Worm (Caenorhabditis elegans) whole organism, mixed stage, embryonic: ENCODE data around the gene ceh-82.

Source experiments
- M03D4.4 ChIP-seq: sonication (generic microtip); optimal IDR thresholded peaks from 2 replicates; lab custom pipeline; 2017; ENCODE audit warnings: mild to moderate bottlenecking, missing genetic modification characterization, missing compliant biosample characterization
- bed-3 ChIP-seq: fragments of 200-800 bp; sonication (Bioruptor generic); optimal IDR thresholded peaks from 3 replicates; lab custom pipeline; 2018; ENCODE audit warnings: mild to moderate bottlenecking, missing genetic modification characterization, moderate library complexity, missing compliant biosample characterization
- blmp-1 ChIP-seq: fragments of 150-350 bp; optimal IDR thresholded peaks from 2 replicates; lab custom pipeline; 2014; ENCODE audit warnings: missing biosample characterization, missing genetic modification characterization
- ceh-39 ChIP-seq: fragments of 150-350 bp; optimal IDR thresholded peaks from 2 replicates; lab custom pipeline; 2014; ENCODE audit warnings: missing biosample characterization, missing genetic modification characterization
- ceh-43 ChIP-seq: fragments of 200-800 bp; sonication (Bioruptor generic); optimal IDR thresholded peaks from 2 replicates; lab custom pipeline; 2018; ENCODE audit warnings: mild to moderate bottlenecking, missing genetic modification characterization, moderate library complexity, missing compliant biosample characterization
- drap-1 ChIP-seq: fragments of 200-800 bp; sonication (Bioruptor generic); optimal IDR thresholded peaks from 3 replicates; lab custom pipeline; 2018; ENCODE audit warnings: mild to moderate bottlenecking, missing genetic modification characterization, missing compliant biosample characterization
- elt-1 ChIP-seq: sonication (generic microtip); optimal IDR thresholded peaks from 2 replicates; lab custom pipeline; 2017; ENCODE audit warnings: missing genetic modification characterization, mild to moderate bottlenecking, missing compliant biosample characterization, antibody characterized with exemption, moderate library complexity, borderline replicate concordance; ENCODE audit not compliant: insufficient read depth
- elt-3 ChIP-seq: fragments of 150-350 bp; optimal IDR thresholded peaks from 2 replicates; lab custom pipeline; 2014; ENCODE audit warnings: missing biosample characterization, missing genetic modification characterization
- flh-1 ChIP-seq: fragments of 200-800 bp; sonication (Bioruptor generic); optimal IDR thresholded peaks from 2 replicates; lab custom pipeline; 2018; ENCODE audit warnings: mild to moderate bottlenecking, missing genetic modification characterization, moderate library complexity, missing compliant biosample characterization
- ham-2 ChIP-seq: fragments of 200-800 bp; sonication (Bioruptor generic); optimal IDR thresholded peaks from 2 replicates; lab custom pipeline; 2018; ENCODE audit warnings: mild to moderate bottlenecking, missing genetic modification characterization, missing compliant biosample characterization
- hlh-1 ChIP-seq: fragments of 150-350 bp; optimal IDR thresholded peaks from 2 replicates; lab custom pipeline; 2014; ENCODE audit warnings: missing biosample characterization, missing genetic modification reagents, missing genetic modification characterization
- lin-13 ChIP-seq: fragments of 150-350 bp; optimal IDR thresholded peaks from 2 replicates; lab custom pipeline; 2014; ENCODE audit warnings: missing biosample characterization, missing genetic modification characterization
- lin-32 ChIP-seq: fragments of 200-800 bp; sonication (Bioruptor generic); optimal IDR thresholded peaks from 2 replicates; lab custom pipeline; 2018; ENCODE audit warnings: mild to moderate bottlenecking, missing genetic modification characterization, missing compliant biosample characterization
- mab-5 ChIP-seq: fragments of 150-350 bp; optimal IDR thresholded peaks from 2 replicates; lab custom pipeline; 2014; ENCODE audit warnings: missing biosample characterization, missing genetic modification characterization
- mep-1 ChIP-seq: fragments of 150-350 bp; optimal IDR thresholded peaks from 2 replicates; lab custom pipeline; 2017; ENCODE audit warnings: missing biosample characterization, missing genetic modification reagents, missing genetic modification characterization, inconsistent platforms
- nhr-12 ChIP-seq: fragments of 150-350 bp; optimal IDR thresholded peaks from 2 replicates; lab custom pipeline; 2014; ENCODE audit warnings: missing biosample characterization, missing genetic modification characterization
- nhr-2 ChIP-seq: fragments of 150-350 bp; optimal IDR thresholded peaks from 2 replicates; lab custom pipeline; 2014; ENCODE audit warnings: missing biosample characterization, missing genetic modification characterization
- nhr-237 ChIP-seq: fragments of 150-350 bp; optimal IDR thresholded peaks from 2 replicates; lab custom pipeline; 2014; ENCODE audit warnings: missing biosample characterization, missing genetic modification characterization
- nhr-28 ChIP-seq: fragments of 150-350 bp; optimal IDR thresholded peaks from 2 replicates; lab custom pipeline; 2014; ENCODE audit warnings: missing biosample characterization, missing genetic modification characterization
- nhr-76 ChIP-seq: sonication (generic microtip); optimal IDR thresholded peaks from 2 replicates; lab custom pipeline; 2017; ENCODE audit warnings: missing biosample characterization, missing genetic modification characterization
- pha-4 ChIP-seq: fragments of 150-350 bp; optimal IDR thresholded peaks from 2 replicates; lab custom pipeline; 2018; ENCODE audit warnings: missing biosample characterization, missing genetic modification reagents, missing genetic modification characterization
- sem-2 ChIP-seq: fragments of 200-800 bp; sonication (Bioruptor generic); optimal IDR thresholded peaks from 2 replicates; lab custom pipeline; 2018; ENCODE audit warnings: mild to moderate bottlenecking, missing genetic modification characterization, missing compliant biosample characterization
- snpc-4 ChIP-seq: fragments of 150-350 bp; optimal IDR thresholded peaks from 2 replicates; lab custom pipeline; 2014; ENCODE audit warnings: missing biosample characterization, missing genetic modification characterization
- sptf-1 ChIP-seq: sonication (generic microtip); optimal IDR thresholded peaks from 2 replicates; lab custom pipeline; 2017; ENCODE audit warnings: mild to moderate bottlenecking, missing genetic modification characterization, moderate library complexity, missing compliant biosample characterization
- unc-120 ChIP-seq: sonication (generic microtip); optimal IDR thresholded peaks from 2 replicates; lab custom pipeline; 2017; ENCODE audit warnings: missing genetic modification characterization, missing compliant biosample characterization; ENCODE audit not compliant: poor library complexity, severe bottlenecking
- unc-39 ChIP-seq: fragments of 150-350 bp; optimal IDR thresholded peaks from 2 replicates; lab custom pipeline; 2014; ENCODE audit warnings: missing biosample characterization, missing genetic modification characterization
- unc-62 ChIP-seq: fragments of 150-350 bp; optimal IDR thresholded peaks from 2 replicates; lab custom pipeline; 2014; ENCODE audit warnings: missing biosample characterization, missing genetic modification reagents, missing genetic modification characterization
- ztf-11 ChIP-seq: fragments of 150-350 bp; optimal IDR thresholded peaks from 2 replicates; lab custom pipeline; 2014; ENCODE audit warnings: missing biosample characterization, missing genetic modification characterization

ceh-82 gene

DNA sequence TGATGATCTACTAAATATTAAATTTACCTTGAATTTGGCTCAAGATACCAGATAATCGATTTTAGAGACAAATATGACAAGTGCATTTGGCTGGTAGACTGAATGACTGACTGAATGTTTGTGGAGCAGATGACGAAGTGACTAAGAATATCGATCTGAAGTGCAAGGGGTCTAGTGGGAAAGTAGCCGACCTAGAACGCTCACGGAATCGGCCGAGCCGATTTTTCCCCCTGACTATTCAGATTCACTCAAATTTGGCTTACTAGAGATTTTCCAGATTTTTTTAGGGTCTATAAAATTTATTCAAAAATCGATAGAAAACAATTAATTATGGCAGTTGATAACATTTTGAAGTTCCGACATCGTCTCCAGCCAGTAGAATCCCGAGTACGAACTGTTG is 37.5 kb upstream of the ceh-82 start, which contains the start of gene fbxc-26:
TSS of gene fbxc-26 (minus strand) at position 101 of the 400 bp plus-strand sequence.
- TF ChIP-seq mep-1 (tag; lab: Kevin White, UChicago), result no peak
- no peak for TF ChIP-seq lin-32 (GFP tag; lab: Kevin White, UChicago)
- TF ChIP-seq nhr-237, result no peak
- no peak for TF ChIP-seq nhr-76
- TF ChIP-seq ceh-43 (GFP tag; lab: Kevin White, UChicago), result no peak
- TF ChIP-seq nhr-12, result no peak
- no peak for TF ChIP-seq sem-2
- TF ChIP-seq bed-3, result no peak

DNA sequence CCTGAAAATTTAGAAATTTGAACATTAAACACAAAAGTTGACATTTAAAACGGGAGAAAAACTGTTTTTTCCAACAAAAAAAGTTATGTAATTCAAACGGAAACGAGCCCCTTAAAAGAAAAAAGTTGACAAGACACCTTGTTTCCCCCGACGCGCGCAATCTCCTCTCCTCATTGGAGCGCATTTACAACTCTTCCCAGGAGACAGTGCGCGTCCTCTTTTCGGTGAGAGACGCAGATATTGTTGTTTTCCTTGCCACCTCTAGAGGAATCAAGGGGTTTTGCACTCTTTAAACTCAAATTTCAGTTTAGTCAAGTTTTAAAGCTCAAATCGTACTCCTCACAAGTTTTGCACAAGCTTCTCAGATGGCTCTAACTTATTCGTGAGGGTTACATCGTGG is 36.2 kb upstream of the ceh-82 start, which contains the start of gene F58E1.13:
TSS of gene F58E1.13 (minus strand) at position 12 of the 400 bp plus-strand sequence.
- TF ChIP-seq nhr-237 (no peak), ztf-11 (no peak), ceh-39 (tag; lab: Kevin White, UChicago) (no peak), flh-1 (GFP tag; lab: Kevin White, UChicago) (no peak), sptf-1 (tag; lab: Kevin White, UChicago) (no peak), elt-1 (tag; lab: Kevin White, UChicago) (no peak), mep-1 (tag; lab: Kevin White, UChicago) (no peak), hlh-1 (tag; lab: Kevin White, UChicago) (no peak), pha-4 (no peak), unc-39 (tag; lab: Kevin White, UChicago) (no peak), lin-13 (tag; lab: Kevin White, UChicago) (no peak), blmp-1 (tag; lab: Kevin White, UChicago) (no peak), unc-120 (tag; lab: Kevin White, UChicago) (no peak), nhr-2 (tag; lab: Kevin White, UChicago) (no peak), ham-2 (no peak), mab-5 (tag; lab: Kevin White, UChicago) (no peak), nhr-76 (no peak)

- TF ChIP-seq elt-1 (tag; lab: Kevin White, UChicago), result no peak
Observed at ce11 chrII:1703363-1703762, 28.7 kb upstream of the ceh-82 start, which contains the start of gene fbxb-47. fbxb-47 (minus strand) TSS chrII:1703463.

ce11 chrII:1706385-1706784 is 25.6 kb upstream of the ceh-82 start, which contains the start of gene sdz-18:
sdz-18 (minus strand) TSS chrII:1706485.
- TF ChIP-seq unc-120 (tag; lab: Kevin White, UChicago) (no peak), nhr-2 (tag; lab: Kevin White, UChicago) (no peak), unc-39 (tag; lab: Kevin White, UChicago) (no peak), ceh-39 (tag; lab: Kevin White, UChicago) (no peak), nhr-76 (no peak), nhr-28 (no peak), drap-1 (GFP tag; lab: Kevin White, UChicago) (no peak), flh-1 (GFP tag; lab: Kevin White, UChicago) (no peak), ceh-43 (GFP tag; lab: Kevin White, UChicago) (no peak), ztf-11 (no peak), unc-62 (no peak), elt-3 (tag; lab: Kevin White, UChicago) (no peak)
- TF ChIP-seq, all 35 proteins: peak for 0

- TF ChIP-seq unc-120 (tag; lab: Kevin White, UChicago) (no peak), mep-1 (tag; lab: Kevin White, UChicago) (no peak), nhr-237 (no peak)
Observed at ce11 chrII:1709959-1710358, 22.1 kb upstream of the ceh-82 start, which contains the start of gene fbxa-184. fbxa-184 (plus strand) TSS chrII:1710259.

ce11 chrII:1712938-1713337 is 19.1 kb upstream of the ceh-82 start, which contains the start of gene btb-7:
btb-7 (plus strand) TSS chrII:1713238.
- no peak for TF ChIP-seq nhr-12
- no peak for TF ChIP-seq M03D4.4
- TF ChIP-seq snpc-4 (tag; lab: Kevin White, UChicago), result no peak
- TF ChIP-seq blmp-1 (tag; lab: Kevin White, UChicago), result no peak
- TF ChIP-seq ham-2, result no peak
- no peak for TF ChIP-seq bed-3
